Fruit fly (Drosophila melanogaster): Measurements from ENCODE around the gene Oatp33Eb.

DNA sequence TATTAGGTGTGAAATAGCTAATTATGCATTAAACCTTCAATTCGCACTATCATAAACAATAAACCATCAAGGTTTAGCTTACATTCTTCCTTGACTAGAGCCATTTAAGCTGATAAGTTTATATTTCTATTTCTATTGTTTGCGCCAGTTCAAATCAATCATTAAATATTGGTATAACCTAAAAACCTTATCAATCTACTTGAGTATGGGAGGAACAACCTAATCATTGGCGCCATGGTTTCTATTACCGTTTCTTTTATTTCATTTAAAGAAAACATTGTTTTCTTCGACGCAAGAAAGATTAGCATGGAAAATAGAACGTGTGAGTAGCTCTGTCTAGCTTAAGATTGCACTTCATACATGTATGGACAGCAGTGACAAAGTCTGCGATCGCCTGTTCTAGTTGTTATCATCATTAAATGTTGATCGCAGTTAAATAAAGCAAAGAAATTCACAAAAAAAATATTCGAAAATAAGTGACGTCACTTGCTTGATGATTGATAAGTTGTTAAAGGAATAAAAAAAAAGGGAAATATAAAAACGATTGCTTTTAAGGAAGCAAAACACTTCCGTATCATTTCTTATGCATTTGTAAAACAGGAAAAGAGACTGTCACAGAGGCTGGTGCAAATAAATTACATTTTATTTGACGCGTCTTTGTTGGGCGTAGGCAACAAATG, 26.1 kb downstream of the Oatp33Eb start:
- no peak for TF ChIP-seq CG17806 (tag; optimal IDR thresholded peaks at IDR 0.05)
- TF ChIP-seq Pif1B (GFP tag; optimal IDR thresholded peaks at IDR 0.05), result no peak
- TF ChIP-seq fd96Ca (GFP tag; IDR thresholded peaks at IDR 0.05), result no peak
- TF ChIP-seq CG9948 (tag; optimal IDR thresholded peaks at IDR 0.05), result no peak
- no peak for TF ChIP-seq CG34367 (tag; optimal IDR thresholded peaks at IDR 0.05)
- no peak for TF ChIP-seq EcR (GFP tag; optimal IDR thresholded peaks at IDR 0.05)
- TF ChIP-seq CG12605 (GFP tag; IDR thresholded peaks at IDR 0.05), result no peak
- TF ChIP-seq D1 (tag; optimal IDR thresholded peaks at IDR 0.05), result no peak
- no peak for TF ChIP-seq rn (GFP tag; IDR thresholded peaks at IDR 0.05)
- TF ChIP-seq CG32121 (GFP tag; IDR thresholded peaks at IDR 0.05), result no peak
- TF ChIP-seq Ets98B (GFP tag; IDR thresholded peaks at IDR 0.05), result no peak

All from whole organism, pupa.